Fruit fly (Drosophila melanogaster): ENCODE results near the gene Ssdp.
A peak's percentile ranks its signal among the peaks of the same experiment; 100 is the strongest.

Gene Ssdp

dm6 chr3R:18199177-18199884 is at the start of gene Ssdp, which contains the start of gene CG7985:
Gene Ssdp, minus strand, starts transcription at chr3R:18199595.
Gene CG7985, plus strand, starts transcription at chr3R:18199857.
- TF ChIP-seq CG12768 (GFP tag; optimal IDR thresholded peaks at IDR 0.05) (no peak), bab1 (GFP tag; optimal IDR thresholded peaks at IDR 0.05) (no peak), CG1620 (GFP tag; optimal IDR thresholded peaks at IDR 0.05) (no peak), CG5204 (GFP tag; optimal IDR thresholded peaks at IDR 0.05) (no peak), CG33017 (tag; optimal IDR thresholded peaks at IDR 0.05) (peak; percentile 25), Crg-1 (GFP tag; optimal IDR thresholded peaks at IDR 0.05) (no peak), tj (GFP tag; optimal IDR thresholded peaks at IDR 0.05) (no peak), CG7101 (tag; optimal IDR thresholded peaks at IDR 0.05) (no peak), kay (GFP tag; ENCODE audit: borderline replicate concordance) (peak; percentile 57), Hr96 (GFP tag; optimal IDR thresholded peaks at IDR 0.05) (no peak), CG11617 (GFP tag; optimal IDR thresholded peaks at IDR 0.05) (no peak), ovo (GFP tag; optimal IDR thresholded peaks at IDR 0.05) (no peak), toe (GFP tag; optimal IDR thresholded peaks at IDR 0.05) (no peak), Mnt (GFP tag; optimal IDR thresholded peaks at IDR 0.05) (no peak), Clk (GFP tag; optimal IDR thresholded peaks at IDR 0.05) (no peak)

dm6 chr3R:18246041-18246440 is 46.6 kb upstream of the Ssdp start:
- TF ChIP-seq bab1 (GFP tag; optimal IDR thresholded peaks at IDR 0.05) (peak; percentile 19), cic (GFP tag; optimal IDR thresholded peaks at IDR 0.05) (peak; percentile 84), CG7045 (GFP tag; optimal IDR thresholded peaks at IDR 0.05) (no peak), Mnt (GFP tag; optimal IDR thresholded peaks at IDR 0.05) (no peak), tj (GFP tag; optimal IDR thresholded peaks at IDR 0.05) (peak; percentile 95), CG12768 (GFP tag; optimal IDR thresholded peaks at IDR 0.05) (peak; percentile 68), cnc (optimal IDR thresholded peaks at IDR 0.05) (peak in 1 of 2 experiments; percentile 83)

dm6 chr3R:18245044-18245596 is 45.7 kb upstream of the Ssdp start:
- peak; percentile 80 for TF ChIP-seq CG14711 (tag; optimal IDR thresholded peaks at IDR 0.05)
- no peak for TF ChIP-seq cic (GFP tag; optimal IDR thresholded peaks at IDR 0.05)
- no peak for TF ChIP-seq pad (GFP tag; optimal IDR thresholded peaks at IDR 0.05)
- TF ChIP-seq CG11617 (GFP tag; optimal IDR thresholded peaks at IDR 0.05): no peak
- TF ChIP-seq Hr96 (GFP tag; optimal IDR thresholded peaks at IDR 0.05): no peak
- peak; percentile 73 for TF ChIP-seq ovo (GFP tag; optimal IDR thresholded peaks at IDR 0.05)
- no peak for TF ChIP-seq toe (GFP tag; optimal IDR thresholded peaks at IDR 0.05)
- TF ChIP-seq CG7101 (tag; optimal IDR thresholded peaks at IDR 0.05): no peak
- TF ChIP-seq kay (GFP tag; ENCODE audit: borderline replicate concordance): peak; percentile 73
- TF ChIP-seq bab1 (GFP tag; optimal IDR thresholded peaks at IDR 0.05): no peak
- no peak for TF ChIP-seq CG5204 (GFP tag; optimal IDR thresholded peaks at IDR 0.05)
- TF ChIP-seq Mnt (GFP tag; optimal IDR thresholded peaks at IDR 0.05): no peak
- TF ChIP-seq Crg-1 (GFP tag; optimal IDR thresholded peaks at IDR 0.05): no peak
- TF ChIP-seq CG1620 (GFP tag; optimal IDR thresholded peaks at IDR 0.05): no peak

- TF ChIP-seq cnc (optimal IDR thresholded peaks at IDR 0.05): no peak
- no peak for TF ChIP-seq toe (GFP tag; optimal IDR thresholded peaks at IDR 0.05)
- no peak for TF ChIP-seq CG7101 (tag; optimal IDR thresholded peaks at IDR 0.05)
- TF ChIP-seq pad (GFP tag; optimal IDR thresholded peaks at IDR 0.05): peak; percentile 82
- no peak for TF ChIP-seq Clk (GFP tag; optimal IDR thresholded peaks at IDR 0.05)
- TF ChIP-seq Hr96 (GFP tag; optimal IDR thresholded peaks at IDR 0.05): peak; percentile 33
- TF ChIP-seq CG12768 (GFP tag; optimal IDR thresholded peaks at IDR 0.05): peak; percentile 55
- no peak for TF ChIP-seq CG5204 (GFP tag; optimal IDR thresholded peaks at IDR 0.05)
- TF ChIP-seq ovo (GFP tag; optimal IDR thresholded peaks at IDR 0.05): no peak
- peak; percentile 82 for TF ChIP-seq cic (GFP tag; optimal IDR thresholded peaks at IDR 0.05)
- peak; percentile 75 for TF ChIP-seq tj (GFP tag; optimal IDR thresholded peaks at IDR 0.05)
- peak; percentile 53 for TF ChIP-seq Crg-1 (GFP tag; optimal IDR thresholded peaks at IDR 0.05)
- TF ChIP-seq bab1 (GFP tag; optimal IDR thresholded peaks at IDR 0.05): peak; percentile 6
- TF ChIP-seq kay (GFP tag; ENCODE audit: borderline replicate concordance): no peak
- TF ChIP-seq CG14711 (tag; optimal IDR thresholded peaks at IDR 0.05): no peak
- TF ChIP-seq Mnt (GFP tag; optimal IDR thresholded peaks at IDR 0.05): peak; percentile 52
- TF ChIP-seq CG1620 (GFP tag; optimal IDR thresholded peaks at IDR 0.05): peak; percentile 29
- TF ChIP-seq CG7045 (GFP tag; optimal IDR thresholded peaks at IDR 0.05): peak; percentile 36
- no peak for TF ChIP-seq CG33017 (tag; optimal IDR thresholded peaks at IDR 0.05)
- peak; percentile 20 for TF ChIP-seq CG11617 (GFP tag; optimal IDR thresholded peaks at IDR 0.05)
Measured at dm6 chr3R:18244171-18245043, 45.0 kb upstream of the Ssdp start.

dm6 chr3R:18243718-18244170 is 44.3 kb upstream of the Ssdp start:
- no peak for TF ChIP-seq Clk (GFP tag; optimal IDR thresholded peaks at IDR 0.05)
- TF ChIP-seq CG1620 (GFP tag; optimal IDR thresholded peaks at IDR 0.05): no peak
- TF ChIP-seq CG7101 (tag; optimal IDR thresholded peaks at IDR 0.05): no peak
- TF ChIP-seq pad (GFP tag; optimal IDR thresholded peaks at IDR 0.05): no peak
- no peak for TF ChIP-seq CG11617 (GFP tag; optimal IDR thresholded peaks at IDR 0.05)
- TF ChIP-seq Hr96 (GFP tag; optimal IDR thresholded peaks at IDR 0.05): peak; percentile 38
- TF ChIP-seq kay (GFP tag; ENCODE audit: borderline replicate concordance): peak; percentile 96
- no peak for TF ChIP-seq cnc (optimal IDR thresholded peaks at IDR 0.05)
- TF ChIP-seq Crg-1 (GFP tag; optimal IDR thresholded peaks at IDR 0.05): no peak
- no peak for TF ChIP-seq tj (GFP tag; optimal IDR thresholded peaks at IDR 0.05)
- TF ChIP-seq CG33017 (tag; optimal IDR thresholded peaks at IDR 0.05): no peak
- TF ChIP-seq toe (GFP tag; optimal IDR thresholded peaks at IDR 0.05): no peak
- no peak for TF ChIP-seq Mnt (GFP tag; optimal IDR thresholded peaks at IDR 0.05)
- peak; percentile 94 for TF ChIP-seq CG14711 (tag; optimal IDR thresholded peaks at IDR 0.05)
- TF ChIP-seq ovo (GFP tag; optimal IDR thresholded peaks at IDR 0.05): no peak
- TF ChIP-seq bab1 (GFP tag; optimal IDR thresholded peaks at IDR 0.05): no peak
- no peak for TF ChIP-seq CG12768 (GFP tag; optimal IDR thresholded peaks at IDR 0.05)
- no peak for TF ChIP-seq CG7045 (GFP tag; optimal IDR thresholded peaks at IDR 0.05)
- no peak for TF ChIP-seq CG5204 (GFP tag; optimal IDR thresholded peaks at IDR 0.05)
- TF ChIP-seq cic (GFP tag; optimal IDR thresholded peaks at IDR 0.05): no peak
